Worm (Caenorhabditis elegans): ENCODE measurements around the gene tba-7.

DNA sequence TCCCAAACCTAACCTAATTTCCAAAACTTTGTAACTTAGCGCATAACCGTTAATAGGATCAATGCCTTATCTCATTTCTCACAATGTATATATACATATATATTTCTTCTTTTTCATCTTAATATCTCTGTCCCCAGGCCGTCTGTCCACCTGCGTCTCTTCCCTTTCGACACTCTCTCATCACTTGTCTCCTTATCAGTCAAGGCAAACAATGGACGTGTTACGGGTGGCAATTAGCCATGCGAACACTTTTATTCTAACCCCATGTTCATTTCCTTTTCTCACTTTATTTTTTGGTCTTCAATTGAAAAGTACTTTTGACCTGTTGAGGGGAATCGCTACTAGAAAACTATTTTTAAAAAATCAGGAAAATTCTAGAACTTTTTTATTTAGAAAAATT lies 14.2 kb downstream of the tba-7 start:
- TF ChIP-seq unc-39 (tag; optimal IDR thresholded peaks at IDR 0.05): no peak
- no peak for TF ChIP-seq ceh-43 (GFP tag; optimal IDR thresholded peaks at IDR 0.05)
- no peak for TF ChIP-seq lsy-2 (tag; optimal IDR thresholded peaks at IDR 0.05)
